Fruit fly (Drosophila melanogaster) whole organism, embryonic: ENCODE results near the gene Mgat4a.

Experiments
- Bdp1 ChIP-seq: fragments of 200-800 bp; sonication (Bioruptor generic); optimal IDR thresholded peaks from 3 replicates; lab custom pipeline; 2016; ENCODE audit warnings: missing biosample characterization, missing genetic modification characterization
- CG10431 ChIP-seq: fragments of 200-800 bp; sonication (Bioruptor generic); optimal IDR thresholded peaks from 3 replicates; lab custom pipeline; 2018; ENCODE audit warnings: missing biosample characterization, mild to moderate bottlenecking, missing genetic modification characterization
- CG11504 ChIP-seq: fragments of 200-800 bp; sonication (Bioruptor generic); optimal IDR thresholded peaks from 3 replicates; lab custom pipeline; 2019; ENCODE audit warnings: missing biosample characterization, mild to moderate bottlenecking, missing genetic modification characterization, moderate library complexity
- CG12104 ChIP-seq: fragments of 200-800 bp; sonication (Bioruptor generic); optimal IDR thresholded peaks from 3 replicates; lab custom pipeline; 2016; ENCODE audit warnings: missing biosample characterization, missing genetic modification characterization
- CG12155 ChIP-seq: fragments of 200-800 bp; sonication (Bioruptor generic); optimal IDR thresholded peaks from 3 replicates; lab custom pipeline; 2016; ENCODE audit warnings: missing biosample characterization, missing genetic modification characterization
- CG12391 ChIP-seq: fragments of 200-800 bp; sonication (Bioruptor generic); optimal IDR thresholded peaks from 3 replicates; lab custom pipeline; 2018; ENCODE audit warnings: missing biosample characterization, mild to moderate bottlenecking, missing genetic modification characterization, moderate library complexity
- CG2120 ChIP-seq: fragments of 200-800 bp; sonication (Bioruptor generic); optimal IDR thresholded peaks from 3 replicates; lab custom pipeline; 2016; ENCODE audit warnings: missing biosample characterization, missing genetic modification characterization
- CG2129 ChIP-seq: fragments of 200-800 bp; sonication (Bioruptor generic); IDR thresholded peaks from 2 replicates; pipeline ENCODE4 v1.3.6; 2022; ENCODE audit warnings: missing biosample characterization, missing genetic modification characterization; ENCODE audit not compliant: partially characterized antibody
- CG2678 ChIP-seq: fragments of 200-800 bp; sonication (Bioruptor generic); optimal IDR thresholded peaks from 3 replicates; lab custom pipeline; 2019; ENCODE audit warnings: missing biosample characterization, mild to moderate bottlenecking, missing genetic modification characterization, moderate library complexity
- CG2712 ChIP-seq: fragments of 200-800 bp; optimal IDR thresholded peaks from 3 replicates; lab custom pipeline; 2019; ENCODE audit warnings: missing biosample characterization, mild to moderate bottlenecking, missing genetic modification characterization, moderate library complexity
- CG30403 ChIP-seq: fragments of 200-800 bp; sonication (Bioruptor generic); optimal IDR thresholded peaks from 3 replicates; lab custom pipeline; 2016; ENCODE audit warnings: missing biosample characterization, missing genetic modification characterization
- CG30431 ChIP-seq: fragments of 200-800 bp; sonication (Bioruptor generic); optimal IDR thresholded peaks from 2 replicates; lab custom pipeline; 2017; ENCODE audit warnings: missing biosample characterization, missing genetic modification characterization
- CG33213 ChIP-seq: fragments of 200-800 bp; sonication (Bioruptor generic); optimal IDR thresholded peaks from 3 replicates; lab custom pipeline; 2016; ENCODE audit warnings: missing biosample characterization, missing genetic modification characterization
- CG34422 ChIP-seq: fragments of 200-800 bp; sonication (Bioruptor generic); IDR thresholded peaks from 3 replicates; pipeline ENCODE4 v1.3.6; 2022; ENCODE audit warnings: missing biosample characterization, missing genetic modification characterization
- CG42726 ChIP-seq: fragments of 200-800 bp; sonication (Bioruptor generic); IDR thresholded peaks from 2 replicates; pipeline ENCODE4 v1.3.6; 2022; ENCODE audit warnings: missing biosample characterization, missing genetic modification characterization; ENCODE audit not compliant: partially characterized antibody
- CG4404 ChIP-seq: fragments of 200-800 bp; sonication (Bioruptor generic); IDR thresholded peaks from 2 replicates; pipeline ENCODE4 v1.3.6; 2022; ENCODE audit warnings: missing biosample characterization, missing genetic modification characterization
- CG4707 ChIP-seq: fragments of 200-800 bp; sonication (Bioruptor generic); optimal IDR thresholded peaks from 2 replicates; lab custom pipeline; 2018; ENCODE audit warnings: missing biosample characterization, mild to moderate bottlenecking, missing genetic modification characterization, moderate library complexity
- CG4730 ChIP-seq: fragments of 200-800 bp; sonication (Bioruptor generic); IDR thresholded peaks from 2 replicates; pipeline ENCODE4 v1.3.6; 2022; ENCODE audit warnings: missing biosample characterization, missing genetic modification characterization
- CG6689 ChIP-seq: fragments of 200-800 bp; sonication (Bioruptor generic); IDR thresholded peaks from 2 replicates; pipeline ENCODE4 v1.3.6; 2022; ENCODE audit warnings: missing biosample characterization, missing genetic modification characterization
- CG7987 ChIP-seq: fragments of 200-800 bp; sonication (Bioruptor generic); optimal IDR thresholded peaks from 2 replicates; lab custom pipeline; 2018; ENCODE audit warnings: missing biosample characterization, mild to moderate bottlenecking, missing genetic modification characterization, moderate library complexity
- CG8089 ChIP-seq: fragments of 200-800 bp; sonication (Bioruptor generic); optimal IDR thresholded peaks from 3 replicates; lab custom pipeline; 2016; ENCODE audit warnings: missing biosample characterization, missing genetic modification characterization
- Dip2 ChIP-seq: fragments of 200-800 bp; sonication (Bioruptor generic); IDR thresholded peaks from 2 replicates; pipeline ENCODE4 v1.3.6; 2022; ENCODE audit warnings: missing biosample characterization, missing genetic modification characterization
- Dip3 ChIP-seq: fragments of 200-800 bp; sonication (Bioruptor generic); optimal IDR thresholded peaks from 3 replicates; lab custom pipeline; 2016; ENCODE audit warnings: missing biosample characterization, missing genetic modification characterization
- E2f2 ChIP-seq: fragments of 200-800 bp; sonication (Bioruptor generic); IDR thresholded peaks from 2 replicates; pipeline ENCODE4 v1.3.6; 2022; ENCODE audit warnings: missing biosample characterization, missing genetic modification characterization
- HLHmδ ChIP-seq: fragments of 200-800 bp; sonication (Bioruptor generic); optimal IDR thresholded peaks from 2 replicates; lab custom pipeline; 2018; ENCODE audit warnings: missing biosample characterization, mild to moderate bottlenecking, missing genetic modification characterization, moderate library complexity
- Hr3 ChIP-seq: fragments of 200-800 bp; sonication (Bioruptor generic); optimal IDR thresholded peaks from 3 replicates; lab custom pipeline; 2016; ENCODE audit warnings: missing biosample characterization, missing genetic modification characterization
- Hr39 ChIP-seq: fragments of >200 bp; optimal IDR thresholded peaks from 2 replicates; lab custom pipeline; 2017
- Meics ChIP-seq: fragments of 200-800 bp; sonication (Bioruptor generic); optimal IDR thresholded peaks from 2 replicates; lab custom pipeline; 2017; ENCODE audit warnings: missing biosample characterization, mild to moderate bottlenecking, missing genetic modification characterization
- Sox102F ChIP-seq: fragments of 200-800 bp; sonication (Bioruptor generic); optimal IDR thresholded peaks from 2 replicates; lab custom pipeline; 2018; ENCODE audit warnings: missing biosample characterization, mild to moderate bottlenecking, missing genetic modification characterization, moderate library complexity
- aop ChIP-seq: fragments of 200-800 bp; sonication (Bioruptor generic); IDR thresholded peaks from 2 replicates; pipeline ENCODE4 v1.3.6; 2022; ENCODE audit warnings: missing biosample characterization, missing genetic modification characterization
- bcd ChIP-seq: fragments of 200-800 bp; sonication (Bioruptor generic); optimal IDR thresholded peaks from 2 replicates; lab custom pipeline; 2017; ENCODE audit warnings: missing biosample characterization, mild to moderate bottlenecking, missing genetic modification characterization
- chif ChIP-seq, 2 experiments: fragments of 200-800 bp; sonication (Bioruptor generic); optimal IDR thresholded peaks; 3 replicates each; lab custom pipeline; 2016; ENCODE audit warnings: missing biosample characterization in 2 of 2, missing genetic modification characterization in 2 of 2
- esg ChIP-seq: fragments of 200-800 bp; sonication (Bioruptor generic); conservative IDR thresholded peaks from 2 replicates; pipeline ENCODE4 v1.3.6; 2022; ENCODE audit warnings: missing biosample characterization, missing genetic modification characterization
- gsb-n ChIP-seq: fragments of 200-800 bp; sonication (Bioruptor generic); optimal IDR thresholded peaks from 3 replicates; lab custom pipeline; 2018; ENCODE audit warnings: missing biosample characterization, mild to moderate bottlenecking, missing genetic modification characterization
- mirr ChIP-seq: fragments of 200-800 bp; sonication (Bioruptor generic); optimal IDR thresholded peaks from 3 replicates; lab custom pipeline; 2018; ENCODE audit warnings: missing biosample characterization, mild to moderate bottlenecking, missing genetic modification characterization
- nerfin-1 ChIP-seq: fragments of 200-800 bp; sonication (Bioruptor generic); optimal IDR thresholded peaks from 3 replicates; lab custom pipeline; 2019; ENCODE audit warnings: missing biosample characterization, mild to moderate bottlenecking, missing genetic modification characterization, moderate library complexity
- nmo ChIP-seq: fragments of 200-800 bp; sonication (Bioruptor generic); optimal IDR thresholded peaks from 2 replicates; lab custom pipeline; 2018; ENCODE audit warnings: missing biosample characterization, mild to moderate bottlenecking, missing genetic modification characterization, moderate library complexity
- org-1 ChIP-seq: fragments of 200-800 bp; sonication (Bioruptor generic); optimal IDR thresholded peaks from 2 replicates; lab custom pipeline; 2017; ENCODE audit warnings: missing biosample characterization, missing genetic modification characterization
- otp ChIP-seq: fragments of 200-800 bp; sonication (Bioruptor generic); IDR thresholded peaks from 3 replicates; pipeline ENCODE4, ENCODE4 v1.3.6; 2022; ENCODE audit warnings: missing biosample characterization, missing genetic modification characterization
- pita ChIP-seq: fragments of 200-800 bp; sonication (Bioruptor generic); optimal IDR thresholded peaks from 2 replicates; lab custom pipeline; 2017; ENCODE audit warnings: missing biosample characterization, mild to moderate bottlenecking, missing genetic modification characterization
- pum ChIP-seq: fragments of 200-800 bp; sonication (Bioruptor generic); optimal IDR thresholded peaks from 2 replicates; lab custom pipeline; 2016; ENCODE audit warnings: missing biosample characterization, missing genetic modification characterization
- salm ChIP-seq: fragments of 200-800 bp; sonication (Bioruptor generic); optimal IDR thresholded peaks from 2 replicates; lab custom pipeline; 2018; ENCODE audit warnings: missing biosample characterization, mild to moderate bottlenecking, missing genetic modification characterization
- sima ChIP-seq: fragments of 200-800 bp; sonication (Bioruptor generic); optimal IDR thresholded peaks from 2 replicates; lab custom pipeline; 2016; ENCODE audit warnings: missing biosample characterization, missing genetic modification characterization
- sob ChIP-seq: fragments of 200-800 bp; sonication (Bioruptor generic); IDR thresholded peaks from 2 replicates; pipeline ENCODE4 v1.3.6; 2022; ENCODE audit warnings: missing biosample characterization, missing genetic modification characterization
- ssp ChIP-seq: fragments of 200-800 bp; sonication (Bioruptor generic); IDR thresholded peaks from 2 replicates; pipeline ENCODE4 v1.3.6; 2022; ENCODE audit warnings: missing biosample characterization, missing genetic modification characterization
- sug ChIP-seq: fragments of 200-800 bp; optimal IDR thresholded peaks from 2 replicates; lab custom pipeline; 2019; ENCODE audit warnings: missing biosample characterization, mild to moderate bottlenecking, missing genetic modification characterization, moderate library complexity
- twi ChIP-seq: fragments of 200-800 bp; optimal IDR thresholded peaks from 2 replicates; lab custom pipeline; 2019; ENCODE audit warnings: missing biosample characterization, mild to moderate bottlenecking, missing genetic modification characterization, moderate library complexity
- usp ChIP-seq: fragments of >200 bp; optimal IDR thresholded peaks from 2 replicates; lab custom pipeline; 2017; ENCODE audit warnings: missing biosample characterization, missing genetic modification characterization
- zen ChIP-seq: fragments of 200-800 bp; sonication (Bioruptor generic); optimal IDR thresholded peaks from 3 replicates; lab custom pipeline; 2018; ENCODE audit warnings: missing biosample characterization, mild to moderate bottlenecking, missing genetic modification characterization, moderate library complexity
- zfh1 ChIP-seq: fragments of 200-800 bp; sonication (Bioruptor generic); IDR thresholded peaks from 3 replicates; pipeline ENCODE4 v1.3.6; 2022; ENCODE audit warnings: missing biosample characterization, missing genetic modification characterization

Gene Mgat4a

dm6 chr3L:14755951-14756723 lies 5.7 kb upstream of the Mgat4a start (continued):
- no peak for TF ChIP-seq pita (GFP tag; lab: Kevin White, UChicago)
- TF ChIP-seq nmo, result peak; percentile 93
- TF ChIP-seq sima, result no peak
- peak; percentile 67; the same call in 2 of the 3 replicates for TF ChIP-seq CG34422
- no peak for TF ChIP-seq usp (GFP tag; lab: Kevin White, UChicago)
- TF ChIP-seq E2f2 (GFP tag; lab: Robert Waterston, UW), result peak; percentile 59; the same call in 1 of the 2 replicates
- peak; percentile 25 for TF ChIP-seq HLHmδ
- peak; percentile 77 for TF ChIP-seq CG12104
- TF ChIP-seq CG2129 (GFP tag; lab: Robert Waterston, UW), result no peak
- TF ChIP-seq Sox102F (GFP tag; lab: Kevin White, UChicago), result peak; percentile 90
- TF ChIP-seq chif (GFP tag; optimal IDR thresholded peaks at IDR 0.05; lab: Kevin White, UChicago), result peak; percentile 36 to 75
- TF ChIP-seq mirr (GFP tag; lab: Kevin White, UChicago), result peak; percentile 63
- TF ChIP-seq org-1 (GFP tag; lab: Kevin White, UChicago), result peak; percentile 87
- TF ChIP-seq Bdp1 (GFP tag; lab: Kevin White, UChicago), result peak; percentile 63
- peak; percentile 95 for TF ChIP-seq CG2678 (tag; lab: Kevin White, UChicago)
- peak; percentile 10; the same call in 1 of the 2 replicates for TF ChIP-seq CG42726 (GFP tag; lab: Robert Waterston, UW)
- peak; percentile 16 for TF ChIP-seq CG7987
- TF ChIP-seq sob (GFP tag; lab: Robert Waterston, UW), result peak; percentile 39
- no peak for TF ChIP-seq CG8089 (GFP tag; lab: Kevin White, UChicago)
- TF ChIP-seq nerfin-1 (tag; lab: Kevin White, UChicago), result peak; percentile 77
- TF ChIP-seq CG11504 (tag; lab: Kevin White, UChicago), result peak; percentile 94
- TF ChIP-seq zen, result peak; percentile 32
- peak; percentile 86 for TF ChIP-seq Hr3 (GFP tag; lab: Kevin White, UChicago)
- peak; percentile 40 for TF ChIP-seq gsb-n (tag; lab: Kevin White, UChicago)
- peak; percentile 67 for TF ChIP-seq salm (tag; lab: Kevin White, UChicago)
- peak; percentile 84 for TF ChIP-seq CG12155 (GFP tag; lab: Kevin White, UChicago)
- peak; percentile 81 for TF ChIP-seq CG4730
- TF ChIP-seq CG10431 (GFP tag; lab: Kevin White, UChicago), result peak; percentile 43
- TF ChIP-seq CG4707 (GFP tag; lab: Kevin White, UChicago), result peak; percentile 48
- TF ChIP-seq Hr39 (lab: Kevin White, UChicago), result no peak
- TF ChIP-seq CG30403 (GFP tag; lab: Kevin White, UChicago), result peak; percentile 93
- peak; percentile 86 for TF ChIP-seq CG6689
- TF ChIP-seq esg, result peak; percentile 79
- peak; percentile 78 for TF ChIP-seq CG4404 (GFP tag; lab: Robert Waterston, UW)
- peak; percentile 94 for TF ChIP-seq CG2120 (GFP tag; lab: Kevin White, UChicago)
- no peak for TF ChIP-seq CG30431
- TF ChIP-seq zfh1 (GFP tag; lab: Robert Waterston, UW), result peak; percentile 69
- TF ChIP-seq aop (GFP tag; lab: Robert Waterston, UW), result no peak
- peak; percentile 93 for TF ChIP-seq Meics (GFP tag; lab: Kevin White, UChicago)
- peak; percentile 59 for TF ChIP-seq twi (tag; lab: Kevin White, UChicago)
- TF ChIP-seq CG2712 (tag; lab: Kevin White, UChicago), result peak; percentile 88
- TF ChIP-seq bcd (GFP tag; lab: Kevin White, UChicago), result peak; percentile 89
- TF ChIP-seq Dip3 (GFP tag; lab: Kevin White, UChicago), result peak; percentile 80
- peak; percentile 39 for TF ChIP-seq CG33213 (GFP tag; lab: Kevin White, UChicago)
- TF ChIP-seq CG12391, result peak; percentile 89
- no peak; the same call in 1 of the 2 replicates for TF ChIP-seq Dip2 (GFP tag; lab: Robert Waterston, UW)
- no peak for TF ChIP-seq otp
- TF ChIP-seq pum (GFP tag; lab: Kevin White, UChicago), result peak; percentile 67
- TF ChIP-seq sug, result peak; percentile 62
- TF ChIP-seq ssp (GFP tag; lab: Robert Waterston, UW), result no peak; the same call in 1 of the 2 replicates
